Worm (Caenorhabditis elegans) whole organism, midembryonic: Measurements from ENCODE around the gene nhr-273.

ENCODE experiments used
- klf-2 ChIP-seq: fragments of 200-800 bp; sonication (Bioruptor generic); conservative IDR thresholded peaks from 2 replicates; pipeline ENCODE4 v1.3.6; 2022; ENCODE audit warnings: missing genetic modification reagents, missing genetic modification characterization, missing compliant biosample characterization
- med-1 ChIP-seq: sonication (generic microtip); optimal IDR thresholded peaks from 2 replicates; lab custom pipeline; 2017; ENCODE audit warnings: missing genetic modification characterization, mild to moderate bottlenecking, missing compliant biosample characterization, antibody characterized with exemption, missing genetic modification reagents; ENCODE audit not compliant: insufficient read depth
- ref-1 ChIP-seq: fragments of 200-800 bp; sonication (Bioruptor generic); conservative IDR thresholded peaks from 2 replicates; pipeline ENCODE4 v1.3.6; 2022; ENCODE audit warnings: missing genetic modification reagents, missing genetic modification characterization, missing compliant biosample characterization
- ztf-23 ChIP-seq: fragments of 200-800 bp; sonication (Bioruptor generic); IDR thresholded peaks from 2 replicates; pipeline ENCODE4 v1.3.6; 2022; ENCODE audit warnings: missing genetic modification reagents, missing genetic modification characterization, missing compliant biosample characterization

DNA sequence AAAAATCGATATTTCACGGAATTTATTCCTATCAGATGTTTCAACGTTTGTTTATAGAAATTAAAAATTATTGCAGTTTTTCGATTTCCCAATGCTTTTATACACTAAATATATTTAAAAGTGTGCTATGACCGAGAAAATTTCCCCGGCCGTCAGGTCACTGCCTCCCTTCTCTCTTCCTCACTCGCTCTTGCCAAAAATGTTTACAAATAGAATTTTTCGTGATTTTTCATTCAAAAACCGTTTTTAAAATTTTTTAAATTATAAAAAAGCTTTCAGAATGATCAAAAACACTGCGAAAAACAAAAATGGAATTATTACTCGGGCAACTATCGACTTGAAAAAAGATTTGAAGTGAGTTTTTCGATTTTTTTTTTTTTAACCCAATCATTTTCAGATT lies 25.8 kb downstream of the nhr-273 start, which contains the start of the genes T12C9.7 and vps-18:
- TF ChIP-seq klf-2: no peak
- no peak for TF ChIP-seq ref-1 (GFP tag; lab: Robert Waterston, UW)
- TF ChIP-seq ztf-23: no peak
- no peak for TF ChIP-seq med-1 (GFP tag; lab: Kevin White, UChicago)
